Worm (Caenorhabditis elegans) whole organism, early embryonic: ENCODE measurements around the gene C25H3.7.

Experiments
- B0310.2 ChIP-seq: sonication (generic microtip); optimal IDR thresholded peaks from 2 replicates; lab custom pipeline; 2016; ENCODE audit warnings: mild to moderate bottlenecking, missing genetic modification characterization, missing compliant biosample characterization
- F13C5.2 ChIP-seq: sonication (generic microtip); optimal IDR thresholded peaks from 2 replicates; lab custom pipeline; 2017; ENCODE audit warnings: mild to moderate bottlenecking, missing genetic modification characterization, inconsistent platforms, missing compliant biosample characterization
- aly-1 ChIP-seq: sonication (generic microtip); optimal IDR thresholded peaks from 2 replicates; lab custom pipeline; 2016; ENCODE audit warnings: missing genetic modification characterization, missing compliant biosample characterization
- ama-1 ChIP-seq: fragments of 150-350 bp; optimal IDR thresholded peaks from 2 replicates; lab custom pipeline; 2014
- ceh-13 ChIP-seq: fragments of 200-800 bp; sonication (Bioruptor generic); optimal IDR thresholded peaks from 2 replicates; lab custom pipeline; 2018; ENCODE audit warnings: mild to moderate bottlenecking, missing genetic modification characterization, missing compliant biosample characterization
- ceh-36 ChIP-seq: sonication (generic microtip); optimal IDR thresholded peaks from 2 replicates; lab custom pipeline; 2016; ENCODE audit warnings: missing genetic modification characterization, inconsistent platforms, missing compliant biosample characterization
- ets-7 ChIP-seq: sonication (generic microtip); optimal IDR thresholded peaks from 2 replicates; lab custom pipeline; 2016; ENCODE audit warnings: missing genotype, missing genetic modification characterization, missing compliant biosample characterization
- flt-1 ChIP-seq: fragments of 200-800 bp; sonication (Bioruptor generic); IDR thresholded peaks from 2 replicates; pipeline ENCODE4 v1.3.6; 2022; ENCODE audit warnings: missing genetic modification characterization, missing compliant biosample characterization
- hmbx-1 ChIP-seq: sonication (generic microtip); optimal IDR thresholded peaks from 2 replicates; lab custom pipeline; 2016; ENCODE audit warnings: mild to moderate bottlenecking, missing genetic modification characterization, missing compliant biosample characterization
- hmg-4 ChIP-seq: fragments of 200-800 bp; sonication (Bioruptor generic); optimal IDR thresholded peaks from 2 replicates; lab custom pipeline; 2018; ENCODE audit warnings: mild to moderate bottlenecking, missing genetic modification characterization, missing compliant biosample characterization
- hnd-1 ChIP-seq: sonication (generic microtip); optimal IDR thresholded peaks from 2 replicates; lab custom pipeline; 2016; ENCODE audit warnings: missing genetic modification characterization, missing compliant biosample characterization
- pes-1 ChIP-seq: fragments of 200-800 bp; sonication (Bioruptor generic); IDR thresholded peaks from 2 replicates; pipeline ENCODE4 v1.3.6; 2022; ENCODE audit warnings: missing genetic modification reagents, missing genetic modification characterization, missing compliant biosample characterization
- scrt-1 ChIP-seq: fragments of 200-800 bp; sonication (Bioruptor generic); IDR thresholded peaks from 2 replicates; pipeline ENCODE4 v1.3.6; 2022; ENCODE audit warnings: missing genetic modification characterization, missing compliant biosample characterization
- sea-1 ChIP-seq: fragments of 200-800 bp; sonication (Bioruptor generic); conservative IDR thresholded peaks from 2 replicates; pipeline ENCODE4 v1.3.6; 2022; ENCODE audit warnings: missing genetic modification characterization, missing compliant biosample characterization
- tbx-11 ChIP-seq: fragments of 200-800 bp; sonication (Bioruptor generic); IDR thresholded peaks from 2 replicates; pipeline ENCODE4 v1.3.6; 2022; ENCODE audit warnings: missing genetic modification characterization, missing compliant biosample characterization
- tbx-37 ChIP-seq: fragments of 200-800 bp; sonication (Bioruptor generic); conservative IDR thresholded peaks from 2 replicates; pipeline ENCODE4 v1.3.6; 2022; ENCODE audit warnings: missing genetic modification reagents, missing genetic modification characterization, missing compliant biosample characterization
- tra-4 ChIP-seq: sonication (generic microtip); optimal IDR thresholded peaks from 2 replicates; lab custom pipeline; 2017; ENCODE audit warnings: missing genetic modification characterization, missing compliant biosample characterization

Gene C25H3.7

DNA sequence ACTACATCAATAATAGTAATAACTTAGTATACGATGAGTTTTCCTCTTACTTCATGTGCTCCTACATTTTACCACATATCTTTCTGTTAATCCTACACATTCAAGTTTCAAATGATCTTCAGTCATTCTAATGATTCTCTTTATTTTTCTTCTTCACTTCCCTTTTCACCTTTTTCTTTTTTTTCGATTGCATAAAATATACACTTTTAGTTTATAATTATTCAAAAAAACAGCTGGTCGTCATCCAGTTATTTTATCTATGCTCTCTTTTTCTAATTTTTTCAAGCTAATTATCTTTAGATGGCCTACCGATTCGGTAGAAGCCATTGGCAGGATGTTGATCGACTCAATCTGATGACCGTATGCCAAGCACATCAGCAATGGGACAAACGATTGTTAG is 14.5 kb downstream of the C25H3.7 start, which contains the start of gene F59E12.1:
Gene F59E12.1, plus strand, starts transcription at position 301 of the 400 bp plus-strand sequence.
- no peak for TF ChIP-seq hnd-1 (tag; lab: Kevin White, UChicago)
- TF ChIP-seq tra-4: no peak
- no peak for TF ChIP-seq F13C5.2 (tag; lab: Kevin White, UChicago)
- no peak for TF ChIP-seq pes-1
- no peak for TF ChIP-seq B0310.2 (tag; lab: Kevin White, UChicago)
- TF ChIP-seq sea-1 (GFP tag; lab: Robert Waterston, UW): no peak
- TF ChIP-seq aly-1 (tag; lab: Kevin White, UChicago): no peak
- TF ChIP-seq hmbx-1 (tag; lab: Kevin White, UChicago): no peak
- TF ChIP-seq tbx-37 (GFP tag; lab: Robert Waterston, UW): no peak
- TF ChIP-seq scrt-1 (GFP tag; lab: Robert Waterston, UW): no peak
- TF ChIP-seq ceh-13 (GFP tag; lab: Kevin White, UChicago): no peak
- TF ChIP-seq tbx-11 (GFP tag; lab: Robert Waterston, UW): no peak

DNA sequence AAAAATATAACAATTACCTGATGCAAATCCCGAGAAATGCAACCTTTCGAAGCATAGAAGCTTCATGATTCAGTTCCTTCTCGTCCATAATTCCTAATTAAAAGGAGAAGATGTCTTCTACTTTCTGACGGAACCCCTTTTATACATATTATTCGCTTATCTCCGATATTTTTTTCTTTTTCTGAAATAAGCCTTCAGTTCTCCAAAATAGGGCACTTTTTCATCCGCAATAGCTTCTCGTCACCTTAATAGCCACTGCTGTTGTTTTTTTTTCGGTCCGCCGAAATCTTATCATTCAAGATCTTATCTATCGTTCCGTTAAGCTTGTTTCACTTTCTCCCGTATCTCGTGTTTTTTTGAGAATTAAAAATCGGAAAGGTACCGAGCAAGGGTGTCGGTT is 16.4 kb downstream of the C25H3.7 start, which contains the start of gene bli-2:
Gene bli-2, minus strand, starts transcription at position 101 of the 400 bp plus-strand sequence.
- TF ChIP-seq tbx-37 (GFP tag; lab: Robert Waterston, UW) (no peak), ama-1 (lab: Kevin White, UChicago) (no peak), ceh-13 (GFP tag; lab: Kevin White, UChicago) (no peak), hmbx-1 (tag; lab: Kevin White, UChicago) (no peak)

DNA sequence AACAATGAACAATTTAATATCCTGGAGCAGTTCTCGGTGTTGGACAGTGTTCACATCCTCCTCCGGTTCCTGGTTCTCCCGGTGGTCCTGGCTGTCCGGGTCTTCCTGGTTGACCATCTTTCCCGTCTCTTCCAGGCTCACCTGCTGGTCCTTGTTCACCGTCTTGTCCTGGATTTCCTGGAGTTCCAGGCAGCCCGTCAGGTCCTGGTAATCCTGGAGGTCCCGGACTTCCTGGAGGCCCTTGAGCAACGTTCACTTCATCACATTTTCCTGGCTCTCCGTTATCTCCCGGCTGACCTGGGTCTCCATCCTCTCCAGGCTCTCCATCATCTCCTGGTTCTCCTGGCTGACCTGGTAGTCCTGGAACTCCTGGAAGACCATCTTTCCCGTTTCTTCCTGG is 17.3 kb downstream of the C25H3.7 start:
- TF ChIP-seq tbx-11 (GFP tag; lab: Robert Waterston, UW) (no peak), aly-1 (tag; lab: Kevin White, UChicago) (peak; percentile 16)

DNA sequence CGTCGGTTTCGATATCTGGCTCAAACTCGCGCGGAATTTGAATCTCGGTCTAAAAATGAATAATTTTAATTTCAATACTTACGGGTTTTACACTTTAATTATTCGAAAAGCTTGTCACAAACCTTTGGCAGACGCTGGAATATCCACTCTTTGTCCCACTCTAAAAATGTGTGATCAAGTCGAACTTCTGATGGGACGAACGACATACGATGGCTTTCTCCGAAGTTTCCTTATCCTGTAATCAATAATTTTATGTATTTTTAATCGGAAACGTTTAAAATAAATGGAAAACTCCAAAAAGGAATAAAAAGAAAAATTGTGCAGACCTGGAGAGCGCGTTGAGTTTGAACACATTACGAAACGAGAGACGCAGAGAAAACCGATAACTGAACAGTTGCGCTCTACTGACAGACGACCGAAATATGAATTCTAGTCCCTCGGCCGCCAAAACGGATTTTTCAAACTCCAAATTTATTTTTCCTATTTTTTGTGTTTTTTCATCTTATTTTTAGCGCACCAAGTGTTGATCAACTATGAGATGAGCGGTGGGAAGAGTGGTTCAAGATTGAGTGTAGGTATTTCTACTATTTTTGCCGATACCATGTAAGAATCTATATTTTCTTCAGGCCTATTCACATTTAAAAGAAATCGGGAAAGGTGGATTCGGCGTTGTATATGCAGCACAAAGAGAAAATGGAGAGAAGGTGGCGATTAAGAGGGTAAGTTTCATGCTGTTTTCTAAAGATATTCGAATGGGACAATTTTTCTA is 19.3 kb downstream of the C25H3.7 start, which contains the start of the genes sam-4, F59E12.17 and zyg-1:
Gene sam-4, minus strand, starts transcription at position 51 of the 769 bp plus-strand sequence.
Gene F59E12.17, minus strand, starts transcription at position 235 of the 769 bp plus-strand sequence.
Gene zyg-1, plus strand, starts transcription at position 513 of the 769 bp plus-strand sequence.
- TF ChIP-seq aly-1 (tag; lab: Kevin White, UChicago): no peak
- no peak for TF ChIP-seq tra-4
- no peak for TF ChIP-seq sea-1 (GFP tag; lab: Robert Waterston, UW)
- no peak for TF ChIP-seq ama-1 (lab: Kevin White, UChicago)
- peak; percentile 16 for TF ChIP-seq F13C5.2 (tag; lab: Kevin White, UChicago)
- no peak for TF ChIP-seq hmbx-1 (tag; lab: Kevin White, UChicago)
- no peak for TF ChIP-seq scrt-1 (GFP tag; lab: Robert Waterston, UW)
- no peak for TF ChIP-seq hnd-1 (tag; lab: Kevin White, UChicago)
- peak; percentile 59 for TF ChIP-seq tbx-37 (GFP tag; lab: Robert Waterston, UW)
- peak; percentile 59; the same call in 1 of the 2 replicates for TF ChIP-seq pes-1
- TF ChIP-seq tbx-11 (GFP tag; lab: Robert Waterston, UW): no peak
- TF ChIP-seq ceh-36 (tag; lab: Kevin White, UChicago): no peak
- no peak for TF ChIP-seq B0310.2 (tag; lab: Kevin White, UChicago)
- TF ChIP-seq hmg-4: no peak
- no peak for TF ChIP-seq ets-7

DNA sequence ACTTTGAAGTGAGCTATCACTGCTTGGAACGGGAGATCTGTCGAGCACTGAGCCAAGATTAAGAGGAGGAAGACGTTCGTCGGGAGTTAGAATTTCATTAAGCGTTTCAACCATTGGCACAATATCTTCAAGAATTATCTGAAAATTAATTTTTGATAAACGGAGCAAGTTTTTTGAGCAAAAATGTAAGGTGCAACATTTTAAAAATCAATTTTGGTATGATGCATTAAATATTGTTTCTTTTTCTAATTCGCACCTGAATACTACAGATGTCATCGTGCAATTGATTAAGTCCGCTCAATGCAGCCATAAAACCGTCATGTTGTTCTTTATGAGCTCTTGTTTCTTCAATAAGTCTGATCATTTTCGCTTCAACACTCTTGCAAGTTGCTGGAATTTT is 20.5 kb downstream of the C25H3.7 start, which contains the start of gene ddl-1:
Gene ddl-1, minus strand, starts transcription at position 101 of the 400 bp plus-strand sequence.
- TF ChIP-seq ceh-13 (GFP tag; lab: Kevin White, UChicago): no peak
- no peak for TF ChIP-seq pes-1
- TF ChIP-seq flt-1: no peak
- no peak for TF ChIP-seq tbx-37 (GFP tag; lab: Robert Waterston, UW)
- no peak for TF ChIP-seq hmg-4

DNA sequence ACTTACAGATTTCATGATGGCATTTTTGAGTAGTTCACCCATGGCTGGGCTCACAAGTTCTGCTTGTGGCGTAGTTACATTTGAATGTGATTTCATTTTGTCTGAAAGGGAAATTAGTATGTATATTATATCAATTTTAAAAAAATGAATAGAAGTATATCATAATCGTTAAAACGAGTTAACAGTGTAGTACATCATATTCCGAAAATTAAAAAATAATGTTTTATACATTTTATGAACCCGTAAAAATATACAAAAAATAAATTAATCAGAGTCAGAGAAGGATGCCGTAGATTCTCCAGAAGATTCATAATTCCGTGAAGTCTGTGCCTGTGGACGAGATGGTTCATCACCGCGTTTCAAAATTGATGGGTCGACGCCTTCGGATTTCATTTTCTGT is 21.8 kb downstream of the C25H3.7 start, which contains the start of gene F59E12.9:
Gene F59E12.9, minus strand, starts transcription at position 101 of the 400 bp plus-strand sequence.
- no peak for TF ChIP-seq tbx-37 (GFP tag; lab: Robert Waterston, UW)
- TF ChIP-seq sea-1 (GFP tag; lab: Robert Waterston, UW): no peak
- TF ChIP-seq B0310.2 (tag; lab: Kevin White, UChicago): no peak
- TF ChIP-seq tra-4: no peak
- TF ChIP-seq hnd-1 (tag; lab: Kevin White, UChicago): no peak
- no peak for TF ChIP-seq ceh-36 (tag; lab: Kevin White, UChicago)

DNA sequence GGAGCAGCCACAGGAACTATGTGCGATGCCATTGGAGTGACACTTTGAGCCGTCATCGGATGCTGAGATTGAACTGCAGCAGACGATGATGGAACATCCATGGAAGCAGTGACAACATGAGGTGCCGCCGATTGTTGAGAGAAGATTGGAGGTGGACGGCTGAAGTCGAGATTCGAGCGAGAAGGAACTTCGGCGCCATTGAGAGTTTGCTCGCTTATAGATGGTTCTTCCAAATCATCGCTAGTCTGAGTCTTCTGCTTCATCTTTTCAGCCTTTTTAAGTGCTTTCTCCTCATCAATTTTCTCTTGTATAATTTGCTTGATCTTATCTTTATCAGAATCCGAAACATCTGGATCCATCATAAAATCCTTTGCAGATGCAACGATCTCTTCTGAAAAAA is 26.6 kb downstream of the C25H3.7 start:
- no peak for TF ChIP-seq tbx-37 (GFP tag; lab: Robert Waterston, UW)
- no peak for TF ChIP-seq hmg-4
- TF ChIP-seq scrt-1 (GFP tag; lab: Robert Waterston, UW): no peak
- TF ChIP-seq ets-7: no peak
- TF ChIP-seq tra-4: no peak
- no peak for TF ChIP-seq hnd-1 (tag; lab: Kevin White, UChicago)
- TF ChIP-seq ama-1 (lab: Kevin White, UChicago): no peak
- no peak for TF ChIP-seq flt-1
- TF ChIP-seq B0310.2 (tag; lab: Kevin White, UChicago): no peak
- TF ChIP-seq aly-1 (tag; lab: Kevin White, UChicago): no peak
- no peak for TF ChIP-seq pes-1
- no peak for TF ChIP-seq tbx-11 (GFP tag; lab: Robert Waterston, UW)
- TF ChIP-seq sea-1 (GFP tag; lab: Robert Waterston, UW): no peak
- TF ChIP-seq ceh-36 (tag; lab: Kevin White, UChicago): no peak
- TF ChIP-seq hmbx-1 (tag; lab: Kevin White, UChicago): no peak
- no peak for TF ChIP-seq ceh-13 (GFP tag; lab: Kevin White, UChicago)
- no peak for TF ChIP-seq F13C5.2 (tag; lab: Kevin White, UChicago)
